Worm (Caenorhabditis elegans): ENCODE data around the gene nex-3.
A peak's percentile ranks its signal among the peaks of the same experiment; 100 is the strongest.

nex-3 gene

DNA sequence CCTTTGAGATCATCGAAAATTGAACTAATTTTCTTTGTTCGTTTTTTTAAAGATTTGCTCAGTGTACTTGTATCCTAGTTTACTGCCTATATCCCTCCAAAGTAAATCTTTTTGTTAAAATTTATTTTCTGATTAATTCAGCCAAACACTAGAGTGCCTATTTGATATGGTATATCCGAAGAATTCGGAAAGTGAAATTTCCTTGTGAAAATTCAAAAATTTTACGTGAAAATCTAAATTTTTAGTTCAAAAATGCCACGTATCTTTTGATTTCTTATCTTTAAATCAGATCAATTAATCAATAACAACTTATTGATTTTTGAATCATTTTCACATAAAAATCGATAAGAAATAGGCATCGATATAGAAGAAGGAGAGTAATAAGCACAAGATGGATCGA, 43.4 kb upstream of the nex-3 start, which contains the start of gene R07E5.6:
Gene R07E5.6, plus strand, starts transcription at position 301 of the 400 bp plus-strand sequence.
- no peak for TF ChIP-seq elt-1 (tag; optimal IDR thresholded peaks at IDR 0.05)
- TF ChIP-seq jun-1 (tag; optimal IDR thresholded peaks at IDR 0.05) = no peak
- peak; percentile 41 for TF ChIP-seq ceh-28 (tag; optimal IDR thresholded peaks at IDR 0.05)
- TF ChIP-seq nhr-237 (tag; optimal IDR thresholded peaks at IDR 0.05) = no peak

DNA sequence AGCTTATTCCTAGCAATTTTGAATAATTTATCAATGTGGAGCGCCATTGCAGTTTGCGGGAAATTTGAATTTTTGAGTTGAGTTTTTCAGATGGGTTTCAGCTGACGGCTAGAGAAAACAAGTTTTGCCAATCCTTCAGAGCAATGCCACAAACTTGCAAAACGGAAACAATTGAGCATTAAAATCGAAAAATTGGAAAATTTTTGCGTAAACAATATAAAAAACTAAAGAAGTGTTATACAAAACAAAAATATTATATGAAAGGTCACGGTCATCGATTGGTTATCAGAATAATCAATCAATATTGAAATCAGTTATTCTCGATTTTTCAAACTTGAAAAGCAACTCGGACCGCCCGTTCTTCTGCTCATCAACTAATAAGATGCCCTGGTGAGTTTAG, 40.7 kb upstream of the nex-3 start, which contains the start of gene R07E5.15:
Gene R07E5.15, plus strand, starts transcription at position 301 of the 400 bp plus-strand sequence.
- TF ChIP-seq egl-27 (tag; optimal IDR thresholded peaks at IDR 0.05) (no peak), nhr-28 (tag; optimal IDR thresholded peaks at IDR 0.05) (no peak), nhr-25 (tag; optimal IDR thresholded peaks at IDR 0.05) (no peak), egl-5 (tag; optimal IDR thresholded peaks at IDR 0.05) (no peak), nhr-12 (tag; optimal IDR thresholded peaks at IDR 0.05) (no peak), unc-39 (tag; optimal IDR thresholded peaks at IDR 0.05) (no peak), R02D3.7 (tag; optimal IDR thresholded peaks at IDR 0.05) (no peak), lin-15B (tag; optimal IDR thresholded peaks at IDR 0.05) (no peak), elt-2 (tag; optimal IDR thresholded peaks at IDR 0.05) (no peak), ceh-82 (tag; optimal IDR thresholded peaks at IDR 0.05) (no peak), nhr-77 (tag; optimal IDR thresholded peaks at IDR 0.05) (no peak), ceh-9 (tag; optimal IDR thresholded peaks at IDR 0.05) (no peak), skn-1 (tag; optimal IDR thresholded peaks at IDR 0.05) (no peak), ztf-4 (tag; optimal IDR thresholded peaks at IDR 0.05) (no peak), ZK546.5 (tag; optimal IDR thresholded peaks at IDR 0.05) (no peak), nhr-67 (tag; optimal IDR thresholded peaks at IDR 0.05) (no peak), unc-62 (GFP tag; optimal IDR thresholded peaks at IDR 0.05) (no peak), ceh-28 (tag; optimal IDR thresholded peaks at IDR 0.05) (no peak)

DNA sequence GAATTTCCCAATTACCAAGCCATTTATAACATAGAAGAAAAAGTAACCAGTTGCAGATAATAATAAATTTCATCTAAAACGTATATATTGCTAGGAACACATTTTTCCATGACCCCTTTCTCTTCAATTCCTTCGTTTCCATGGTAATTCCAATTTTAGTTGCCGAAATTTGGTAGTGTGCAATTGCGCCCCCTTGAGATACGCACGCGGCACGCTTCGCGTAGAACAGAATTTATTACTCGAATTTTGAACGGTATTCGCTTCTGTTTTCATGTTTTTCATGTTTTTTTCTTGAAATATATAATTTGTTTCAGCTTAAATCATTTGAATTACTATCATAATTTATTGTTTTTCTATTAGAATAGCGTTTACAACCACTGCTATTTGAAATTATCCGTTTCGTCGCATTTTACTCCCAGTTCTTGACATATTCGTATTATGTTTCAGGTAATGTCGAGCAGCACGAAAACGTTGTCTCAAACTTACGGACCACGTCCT, 37.5 kb upstream of the nex-3 start, which contains the start of the genes R07E5.17 and snfc-5:
Gene R07E5.17, minus strand, starts transcription at position 98 of the 498 bp plus-strand sequence.
Gene snfc-5, plus strand, starts transcription at position 448 of the 498 bp plus-strand sequence.
- TF ChIP-seq ceh-82 (tag; optimal IDR thresholded peaks at IDR 0.05) (no peak), nhr-12 (tag; optimal IDR thresholded peaks at IDR 0.05) (no peak), R02D3.7 (tag; optimal IDR thresholded peaks at IDR 0.05) (no peak), ama-1 (optimal IDR thresholded peaks at IDR 0.05) (no peak), ceh-9 (tag; optimal IDR thresholded peaks at IDR 0.05) (no peak), fkh-2 (tag; optimal IDR thresholded peaks at IDR 0.05) (no peak), nhr-23 (tag; optimal IDR thresholded peaks at IDR 0.05) (peak; percentile 31), nhr-28 (tag; optimal IDR thresholded peaks at IDR 0.05) (no peak), tbx-2 (tag; optimal IDR thresholded peaks at IDR 0.05) (no peak), lin-39 (tag; optimal IDR thresholded peaks at IDR 0.05) (peak; percentile 23), sea-2 (GFP tag; optimal IDR thresholded peaks at IDR 0.05) (no peak), elt-2 (tag; optimal IDR thresholded peaks at IDR 0.05) (peak; percentile 12), nhr-67 (tag; optimal IDR thresholded peaks at IDR 0.05) (no peak), zag-1 (tag; optimal IDR thresholded peaks at IDR 0.05) (no peak), ceh-28 (tag; optimal IDR thresholded peaks at IDR 0.05) (no peak), jun-1 (tag; optimal IDR thresholded peaks at IDR 0.05) (no peak), ztf-4 (tag; optimal IDR thresholded peaks at IDR 0.05) (no peak), nhr-25 (tag; optimal IDR thresholded peaks at IDR 0.05) (peak; percentile 9), lsy-12 (tag; optimal IDR thresholded peaks at IDR 0.05) (no peak), nfya-1 (tag; optimal IDR thresholded peaks at IDR 0.05; ENCODE audit: insufficient read depth) (peak; percentile 60), snpc-4 (tag; optimal IDR thresholded peaks at IDR 0.05) (peak; percentile 2), egl-27 (tag; optimal IDR thresholded peaks at IDR 0.05) (no peak), lin-15B (tag; optimal IDR thresholded peaks at IDR 0.05) (peak; percentile 77), pha-4 (tag; optimal IDR thresholded peaks at IDR 0.05) (no peak), pqm-1 (tag; optimal IDR thresholded peaks at IDR 0.05) (no peak), elt-1 (tag; optimal IDR thresholded peaks at IDR 0.05) (no peak), egl-5 (tag; optimal IDR thresholded peaks at IDR 0.05) (no peak)

DNA sequence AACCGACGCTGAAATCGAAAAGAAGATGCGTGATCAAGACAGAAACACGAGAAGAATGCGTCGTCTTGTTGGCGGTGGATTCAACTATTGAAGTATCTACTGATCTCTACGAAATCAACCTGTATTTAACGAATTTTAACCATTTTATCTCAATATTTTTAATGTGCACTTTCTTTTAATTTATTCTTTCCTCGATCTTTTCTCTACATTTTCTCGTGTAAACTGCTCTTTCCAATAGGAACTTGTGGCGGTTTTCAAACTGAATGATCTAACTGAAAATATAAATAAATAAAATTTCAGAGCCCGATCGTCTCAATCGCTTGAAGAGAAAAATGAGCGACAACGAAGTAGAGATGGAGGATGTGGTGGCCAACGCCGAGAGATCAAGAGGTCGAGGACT, 35.9 kb upstream of the nex-3 start, which contains the start of gene rnp-4:
Gene rnp-4, plus strand, starts transcription at position 301 of the 400 bp plus-strand sequence.
- no peak for TF ChIP-seq daf-12 (tag; optimal IDR thresholded peaks at IDR 0.05)
- no peak for TF ChIP-seq elt-2 (tag; optimal IDR thresholded peaks at IDR 0.05)
- no peak for TF ChIP-seq eor-1 (tag; optimal IDR thresholded peaks at IDR 0.05)
- TF ChIP-seq nhr-12 (tag; optimal IDR thresholded peaks at IDR 0.05) = no peak
- no peak for TF ChIP-seq snpc-4 (tag; optimal IDR thresholded peaks at IDR 0.05)
- TF ChIP-seq jun-1 (tag; optimal IDR thresholded peaks at IDR 0.05) = no peak
- no peak for TF ChIP-seq skn-1 (tag; optimal IDR thresholded peaks at IDR 0.05)
- no peak for TF ChIP-seq ztf-11 (tag; optimal IDR thresholded peaks at IDR 0.05)
- no peak for TF ChIP-seq nhr-237 (tag; optimal IDR thresholded peaks at IDR 0.05)
- TF ChIP-seq nhr-25 (tag; optimal IDR thresholded peaks at IDR 0.05) = no peak
- TF ChIP-seq pha-4 (tag; optimal IDR thresholded peaks at IDR 0.05) = no peak
- TF ChIP-seq pqm-1 (tag; optimal IDR thresholded peaks at IDR 0.05) = no peak
- TF ChIP-seq hmg-11 (tag; optimal IDR thresholded peaks at IDR 0.05) = no peak
- TF ChIP-seq mml-1 (tag; optimal IDR thresholded peaks at IDR 0.05) = no peak
- no peak for TF ChIP-seq zag-1 (tag; optimal IDR thresholded peaks at IDR 0.05)
